Fruit fly (Drosophila melanogaster) whole organism, adult: ENCODE data around the gene sstn.

Experiments used
- CG1620 ChIP-seq: fragments of 200-800 bp; sonication (Bioruptor generic); optimal IDR thresholded peaks from 2 replicates; lab custom pipeline; 2016; ENCODE audit warnings: missing biosample characterization, missing genetic modification characterization
- Crg-1 ChIP-seq: fragments of 200-800 bp; sonication (Bioruptor generic); optimal IDR thresholded peaks from 2 replicates; lab custom pipeline; 2016; ENCODE audit warnings: missing biosample characterization, missing genetic modification characterization

dm6 chr3L:15123736-15124135 is 29.2 kb upstream of the sstn start:
- TF ChIP-seq Crg-1 (no peak), CG1620 (no peak)
